Worm (Caenorhabditis elegans): Measurements from ENCODE around the gene dop-1.

DNA sequence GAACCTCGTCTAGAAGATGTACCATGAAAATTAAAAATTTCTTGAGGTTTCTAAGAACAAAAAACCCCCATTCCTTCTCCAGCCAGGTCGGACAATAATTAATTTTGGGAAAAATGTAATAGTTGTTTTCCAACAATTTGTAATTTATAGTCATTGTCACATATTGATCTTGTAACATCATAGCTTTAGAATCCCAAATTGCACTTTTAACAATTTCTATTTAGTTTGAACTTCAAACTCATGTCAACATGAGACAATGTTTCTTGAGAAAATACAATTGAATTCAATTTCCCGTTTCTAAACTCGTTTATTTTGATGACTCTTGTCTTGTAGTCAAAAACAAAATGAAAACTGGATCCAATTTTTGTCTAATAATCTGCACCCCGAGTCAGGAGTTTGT lies 18.4 kb downstream of the dop-1 start:
- no peak for TF ChIP-seq nhr-47 (tag; optimal IDR thresholded peaks at IDR 0.05)
- no peak for TF ChIP-seq aly-2 (tag; optimal IDR thresholded peaks at IDR 0.05)
- no peak for TF ChIP-seq nhr-12 (tag; optimal IDR thresholded peaks at IDR 0.05)
- no peak for TF ChIP-seq lin-39 (tag; optimal IDR thresholded peaks at IDR 0.05)
- no peak for TF ChIP-seq dpl-1 (GFP tag; optimal IDR thresholded peaks at IDR 0.05)
- no peak for TF ChIP-seq snpc-4 (tag; optimal IDR thresholded peaks at IDR 0.05)
- TF ChIP-seq lsy-2 (tag; optimal IDR thresholded peaks at IDR 0.05) = no peak
- TF ChIP-seq nhr-237 (tag; optimal IDR thresholded peaks at IDR 0.05) = no peak
- no peak for TF ChIP-seq lin-13 (GFP tag; optimal IDR thresholded peaks at IDR 0.05)
- no peak for TF ChIP-seq mep-1 (tag; optimal IDR thresholded peaks at IDR 0.05)
- no peak for TF ChIP-seq fkh-10 (GFP tag; optimal IDR thresholded peaks at IDR 0.05)
